Fruit fly (Drosophila melanogaster): Measurements from ENCODE around the gene sqd.

sqd gene

DNA sequence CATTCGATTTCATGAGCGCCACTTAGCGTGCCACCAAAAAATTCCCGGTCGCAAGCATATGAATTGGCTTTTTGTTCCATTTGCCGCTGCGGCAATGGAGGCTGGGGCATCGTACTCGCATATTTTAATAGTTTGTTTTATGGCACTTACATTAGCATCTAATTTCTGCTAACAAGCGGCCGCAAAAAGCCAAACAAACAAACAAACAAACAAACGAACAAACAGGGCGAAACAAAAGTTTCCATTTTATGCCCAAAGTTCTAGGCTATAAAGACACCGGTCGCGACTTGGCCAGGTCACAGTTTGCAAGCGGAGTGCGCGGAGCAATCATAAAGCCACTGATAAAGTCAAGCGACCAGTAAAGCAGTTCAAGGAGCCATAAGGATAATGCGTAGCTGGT lies 30.5 kb downstream of the sqd start, which contains the start of gene CG9269:
CG9269 (plus strand) TSS at position 301 of the 400 bp plus-strand sequence.
- TF ChIP-seq CG13424 (tag; optimal IDR thresholded peaks at IDR 0.05), result no peak
- no peak for TF ChIP-seq Kr (GFP tag; optimal IDR thresholded peaks at IDR 0.05)
- TF ChIP-seq toy (GFP tag; IDR thresholded peaks at IDR 0.05), result no peak
- no peak for TF ChIP-seq vfl (GFP tag; optimal IDR thresholded peaks at IDR 0.05)
- no peak for TF ChIP-seq BtbVII (GFP tag; optimal IDR thresholded peaks at IDR 0.05)
- TF ChIP-seq corto (GFP tag; optimal IDR thresholded peaks at IDR 0.05), result no peak
- no peak for TF ChIP-seq CG10147 (GFP tag; optimal IDR thresholded peaks at IDR 0.05)
- TF ChIP-seq CG3407 (GFP tag; optimal IDR thresholded peaks at IDR 0.05), result no peak
- TF ChIP-seq gsb-n (tag; optimal IDR thresholded peaks at IDR 0.05), result no peak
- TF ChIP-seq Aef1 (GFP tag; IDR thresholded peaks at IDR 0.05), result no peak
- TF ChIP-seq Hmr (GFP tag; optimal IDR thresholded peaks at IDR 0.05), result no peak
- TF ChIP-seq Six4 (GFP tag; optimal IDR thresholded peaks at IDR 0.05), result no peak

DNA sequence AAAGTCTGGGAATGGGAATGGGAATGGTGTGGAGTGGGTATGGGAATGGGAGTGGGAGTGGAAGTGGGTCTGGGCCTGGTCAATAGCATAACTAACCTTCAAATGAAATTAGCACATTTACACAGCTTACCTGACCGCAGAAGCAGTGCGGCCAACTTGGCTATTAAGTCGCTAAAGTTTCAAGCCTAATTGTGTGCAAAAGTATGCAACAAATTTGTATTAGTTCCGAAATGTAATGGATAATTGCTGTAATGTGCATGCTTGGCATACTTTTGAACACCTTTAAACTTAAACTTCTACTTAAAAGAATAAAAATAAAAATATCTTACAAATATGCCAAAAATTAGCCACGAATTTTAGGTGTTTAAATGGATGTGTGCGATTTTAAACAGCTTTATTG lies 31.1 kb downstream of the sqd start:
- TF ChIP-seq klu (GFP tag; IDR thresholded peaks at IDR 0.05) (no peak), seq (GFP tag; IDR thresholded peaks at IDR 0.05) (no peak), cato (GFP tag; optimal IDR thresholded peaks at IDR 0.05; ENCODE audit: borderline replicate concordance) (no peak), kni (GFP tag; optimal IDR thresholded peaks at IDR 0.05) (no peak), sens (GFP tag) (peak; percentile 30), Med (GFP tag) (no peak), bsh (GFP tag; optimal IDR thresholded peaks at IDR 0.05) (no peak), CG8290 (GFP tag; optimal IDR thresholded peaks at IDR 0.05) (peak; percentile 75), CG8290 (tag; optimal IDR thresholded peaks at IDR 0.05) (peak in 1 of 2 experiments; percentile 85), CG17186 (GFP tag; optimal IDR thresholded peaks at IDR 0.05) (no peak), Mes4 (GFP tag; optimal IDR thresholded peaks at IDR 0.05) (no peak), CG34376 (GFP tag; optimal IDR thresholded peaks at IDR 0.05) (no peak), Hr39 (optimal IDR thresholded peaks at IDR 0.05) (no peak), CG16813 (GFP tag; IDR thresholded peaks at IDR 0.05; ENCODE audit: partially characterized antibody) (no peak), CTCF (GFP tag; optimal IDR thresholded peaks at IDR 0.05) (no peak), CG10462 (GFP tag; optimal IDR thresholded peaks at IDR 0.05) (no peak), ranshi (GFP tag; IDR thresholded peaks at IDR 0.05) (no peak), CG3847 (GFP tag; IDR thresholded peaks at IDR 0.05) (no peak), dati (GFP tag; IDR thresholded peaks at IDR 0.05) (no peak), slbo (GFP tag; IDR thresholded peaks at IDR 0.05) (no peak), B-H2 (GFP tag; optimal IDR thresholded peaks at IDR 0.05) (no peak), CG2199 (GFP tag; IDR thresholded peaks at IDR 0.05) (no peak), Atf3 (GFP tag; optimal IDR thresholded peaks at IDR 0.05) (no peak), Mrtf (GFP tag; IDR thresholded peaks at IDR 0.05) (0 out of 3 replicates have a peak, but pooled peaks have one; percentile 23), Kr (GFP tag; optimal IDR thresholded peaks at IDR 0.05) (no peak), CG17612 (GFP tag; IDR thresholded peaks at IDR 0.05) (peak; percentile 82; the same call in 1 of the 2 replicates), tgo (GFP tag; IDR thresholded peaks at IDR 0.05) (no peak), CG14860 (GFP tag; IDR thresholded peaks at IDR 0.05; ENCODE audit: partially characterized antibody) (0 out of 3 replicates have a peak, but pooled peaks have one; percentile 16), pb (GFP tag; optimal IDR thresholded peaks at IDR 0.05) (no peak), tap (tag; optimal IDR thresholded peaks at IDR 0.05) (no peak), Max (GFP tag; optimal IDR thresholded peaks at IDR 0.05) (no peak), zfh1 (GFP tag; IDR thresholded peaks at IDR 0.05) (no peak), ttk (GFP tag; IDR thresholded peaks at IDR 0.05) (no peak), Sry-β (GFP tag; optimal IDR thresholded peaks at IDR 0.05) (peak; percentile 11), Abd-B (GFP tag; optimal IDR thresholded peaks at IDR 0.05) (no peak), pros (GFP tag; optimal IDR thresholded peaks at IDR 0.05) (no peak), CG7271 (tag; optimal IDR thresholded peaks at IDR 0.05) (no peak), crp (GFP tag; optimal IDR thresholded peaks at IDR 0.05) (no peak), CG12769 (tag; optimal IDR thresholded peaks at IDR 0.05) (peak; percentile 83), gsb-n (tag; optimal IDR thresholded peaks at IDR 0.05) (no peak), ase (GFP tag; IDR thresholded peaks at IDR 0.05) (no peak), pfk (GFP tag; optimal IDR thresholded peaks at IDR 0.05) (no peak)
